Fruit fly (Drosophila melanogaster): ENCODE measurements around the gene Prps.

- no peak for TF ChIP-seq bab1 (GFP tag; optimal IDR thresholded peaks at IDR 0.05)
- no peak for TF ChIP-seq Mnt (GFP tag; optimal IDR thresholded peaks at IDR 0.05)
Measured at dm6 chr3L:9643762-9644161, 52.7 kb downstream of the Prps start, which contains the start of gene CNMaR.

All from whole organism, adult.